Fruit fly (Drosophila melanogaster) whole organism, embryonic: ENCODE measurements around the gene teq.

Source experiments
- B-H1 ChIP-seq: fragments of 200-800 bp; sonication (Bioruptor generic); IDR thresholded peaks from 3 replicates; pipeline ENCODE4 v1.3.6; 2022; ENCODE audit warnings: missing biosample characterization, missing genetic modification characterization
- BEAF-32 ChIP-seq: fragments of 200-800 bp; sonication (Bioruptor generic); optimal IDR thresholded peaks from 3 replicates; lab custom pipeline; 2017; ENCODE audit warnings: missing biosample characterization, missing genetic modification characterization, mild to moderate bottlenecking, moderate library complexity, missing genetic modification reagents
- Bgb ChIP-seq: fragments of 200-800 bp; sonication (Bioruptor generic); IDR thresholded peaks from 2 replicates; pipeline ENCODE4 v1.3.6; 2022; ENCODE audit warnings: missing biosample characterization, missing genetic modification characterization; ENCODE audit not compliant: partially characterized antibody
- CG10959 ChIP-seq: fragments of 200-800 bp; sonication (Bioruptor generic); IDR thresholded peaks from 2 replicates; pipeline ENCODE4 v1.3.6; 2022; ENCODE audit warnings: missing biosample characterization, missing genetic modification characterization
- CG11085 ChIP-seq: fragments of 200-800 bp; sonication (Bioruptor generic); IDR thresholded peaks from 2 replicates; pipeline ENCODE4 v1.3.6; 2022; ENCODE audit warnings: missing biosample characterization, missing genetic modification characterization
- CG11723 ChIP-seq: fragments of 200-800 bp; sonication (Bioruptor generic); optimal IDR thresholded peaks from 2 replicates; lab custom pipeline; 2017; ENCODE audit warnings: missing biosample characterization, mild to moderate bottlenecking, missing genetic modification characterization
- CG12071 ChIP-seq: fragments of 200-800 bp; sonication (Bioruptor generic); optimal IDR thresholded peaks from 3 replicates; lab custom pipeline; 2018; ENCODE audit warnings: missing biosample characterization, mild to moderate bottlenecking, missing genetic modification characterization
- CG13287 ChIP-seq: fragments of 200-800 bp; sonication (Bioruptor generic); IDR thresholded peaks from 2 replicates; pipeline ENCODE4 v1.3.6; 2022; ENCODE audit warnings: missing biosample characterization, missing genetic modification characterization; ENCODE audit not compliant: partially characterized antibody
- CG13424 ChIP-seq: fragments of 200-800 bp; sonication (Bioruptor generic); optimal IDR thresholded peaks from 2 replicates; lab custom pipeline; 2019; ENCODE audit warnings: missing biosample characterization, mild to moderate bottlenecking, missing genetic modification characterization, moderate library complexity
- CG1602 ChIP-seq: fragments of 200-800 bp; sonication (Bioruptor generic); optimal IDR thresholded peaks from 3 replicates; lab custom pipeline; 2016; ENCODE audit warnings: missing biosample characterization, missing genetic modification characterization
- CG17186 ChIP-seq: fragments of 200-800 bp; sonication (Bioruptor generic); optimal IDR thresholded peaks from 3 replicates; lab custom pipeline; 2017; ENCODE audit warnings: missing biosample characterization, missing genetic modification reagents, missing genetic modification characterization
- CG18476 ChIP-seq: fragments of 200-800 bp; sonication (Bioruptor generic); optimal IDR thresholded peaks from 2 replicates; lab custom pipeline; 2016; ENCODE audit warnings: missing biosample characterization, mild to moderate bottlenecking, missing genetic modification characterization
- CG2889 ChIP-seq: fragments of 200-800 bp; sonication (Bioruptor generic); IDR thresholded peaks from 3 replicates; pipeline ENCODE4 v1.3.6; 2022; ENCODE audit warnings: missing biosample characterization, missing genetic modification characterization
- CG3065 ChIP-seq: fragments of 200-800 bp; sonication (Bioruptor generic); optimal IDR thresholded peaks from 2 replicates; lab custom pipeline; 2016; ENCODE audit warnings: missing biosample characterization, missing genetic modification characterization
- CG32767 ChIP-seq: fragments of 200-800 bp; sonication (Bioruptor generic); IDR thresholded peaks from 2 replicates; pipeline ENCODE4 v1.3.6; 2022; ENCODE audit warnings: missing biosample characterization, missing genetic modification characterization
- CG34224 ChIP-seq: fragments of 200-800 bp; sonication (Bioruptor generic); IDR thresholded peaks from 3 replicates; pipeline ENCODE4 v1.3.6; 2022; ENCODE audit warnings: missing biosample characterization, missing genetic modification characterization; ENCODE audit not compliant: partially characterized antibody
- CG3726 ChIP-seq: fragments of 200-800 bp; sonication (Bioruptor generic); IDR thresholded peaks from 3 replicates; pipeline ENCODE4, ENCODE4 v1.3.6; 2022; ENCODE audit warnings: missing biosample characterization, missing genetic modification characterization
- CG4360 ChIP-seq: fragments of 200-800 bp; sonication (Bioruptor generic); IDR thresholded peaks from 2 replicates; pipeline ENCODE4 v1.3.6; 2022; ENCODE audit warnings: missing biosample characterization, missing genetic modification characterization
- CG4617 ChIP-seq: fragments of 200-800 bp; sonication (Bioruptor generic); optimal IDR thresholded peaks from 3 replicates; lab custom pipeline; 2016; ENCODE audit warnings: missing biosample characterization, missing genetic modification characterization, borderline replicate concordance
- CG5180 ChIP-seq: fragments of 200-800 bp; sonication (Bioruptor generic); optimal IDR thresholded peaks from 3 replicates; lab custom pipeline; 2017; ENCODE audit warnings: missing biosample characterization, missing genetic modification characterization, mild to moderate bottlenecking, moderate library complexity, missing genetic modification reagents
- CG6765 ChIP-seq: fragments of 200-800 bp; sonication (Bioruptor generic); optimal IDR thresholded peaks from 3 replicates; lab custom pipeline; 2017; ENCODE audit warnings: missing biosample characterization, mild to moderate bottlenecking, missing genetic modification characterization
- CG6854 ChIP-seq: fragments of 200-800 bp; sonication (Bioruptor generic); optimal IDR thresholded peaks from 3 replicates; lab custom pipeline; 2017; ENCODE audit warnings: missing biosample characterization, mild to moderate bottlenecking, missing genetic modification characterization
- CG9437 ChIP-seq: fragments of 200-800 bp; sonication (Bioruptor generic); optimal IDR thresholded peaks from 2 replicates; lab custom pipeline; 2018; ENCODE audit warnings: missing biosample characterization, mild to moderate bottlenecking, missing genetic modification characterization
- E2f1 ChIP-seq: fragments of 200-800 bp; sonication (Bioruptor generic); IDR thresholded peaks from 2 replicates; pipeline ENCODE4 v1.3.6; 2022; ENCODE audit warnings: missing biosample characterization, missing genetic modification characterization
- Ets65A ChIP-seq: fragments of 200-800 bp; sonication (Bioruptor generic); peaks from one replicate; lab custom pipeline; 2016; ENCODE audit warnings: missing biosample characterization, missing genetic modification characterization
- HHEX ChIP-seq: fragments of 200-800 bp; sonication (Bioruptor generic); optimal IDR thresholded peaks from 3 replicates; lab custom pipeline; 2017; ENCODE audit warnings: missing biosample characterization, mild to moderate bottlenecking, missing genetic modification characterization, missing genetic modification reagents
- HLH54F ChIP-seq: fragments of 200-800 bp; sonication (Bioruptor generic); optimal IDR thresholded peaks from 3 replicates; lab custom pipeline; 2016; ENCODE audit warnings: missing biosample characterization, missing genetic modification characterization
- Hey ChIP-seq: fragments of 200-800 bp; sonication (Bioruptor generic); optimal IDR thresholded peaks from 3 replicates; lab custom pipeline; 2018; ENCODE audit warnings: missing biosample characterization, mild to moderate bottlenecking, missing genetic modification characterization
- HmgD ChIP-seq: fragments of 200-800 bp; sonication (Bioruptor generic); optimal IDR thresholded peaks from 3 replicates; lab custom pipeline; 2016; ENCODE audit warnings: missing biosample characterization, missing genetic modification characterization
- NK7.1 ChIP-seq: fragments of 200-800 bp; sonication (Bioruptor generic); optimal IDR thresholded peaks from 3 replicates; lab custom pipeline; 2016; ENCODE audit warnings: missing biosample characterization, missing genetic modification characterization
- Rfx ChIP-seq: fragments of 200-800 bp; sonication (Bioruptor generic); IDR thresholded peaks from 2 replicates; pipeline ENCODE4 v1.3.6; 2022; ENCODE audit warnings: missing biosample characterization, missing genetic modification characterization
- Tbp ChIP-seq: fragments of >200 bp; optimal IDR thresholded peaks from 2 replicates; lab custom pipeline; 2018; ENCODE audit warnings: missing biosample characterization, missing genetic modification characterization
- chn ChIP-seq: fragments of 200-800 bp; sonication (Bioruptor generic); optimal IDR thresholded peaks from 2 replicates; lab custom pipeline; 2016; ENCODE audit warnings: missing biosample characterization, missing genetic modification characterization
- dati ChIP-seq: fragments of 200-800 bp; sonication (Bioruptor generic); IDR thresholded peaks from 2 replicates; pipeline ENCODE4 v1.3.6; 2022; ENCODE audit warnings: missing biosample characterization, missing genetic modification characterization
- ham ChIP-seq: fragments of 200-800 bp; sonication (Bioruptor generic); IDR thresholded peaks from 2 replicates; pipeline ENCODE4 v1.3.6; 2022; ENCODE audit warnings: missing biosample characterization, missing genetic modification characterization
- ind ChIP-seq: fragments of 200-800 bp; sonication (Bioruptor generic); optimal IDR thresholded peaks from 3 replicates; lab custom pipeline; 2016; ENCODE audit warnings: missing biosample characterization, missing genetic modification characterization
- lbe ChIP-seq: fragments of 200-800 bp; sonication (Bioruptor generic); optimal IDR thresholded peaks from 2 replicates; lab custom pipeline; 2016; ENCODE audit warnings: missing biosample characterization, mild to moderate bottlenecking, missing genetic modification characterization
- lmd ChIP-seq: fragments of 200-800 bp; sonication (Bioruptor generic); IDR thresholded peaks from 2 replicates; pipeline ENCODE4 v1.3.6; 2022; ENCODE audit warnings: missing biosample characterization, missing genetic modification characterization
- nerfin-1 ChIP-seq: fragments of 200-800 bp; sonication (Bioruptor generic); optimal IDR thresholded peaks from 3 replicates; lab custom pipeline; 2019; ENCODE audit warnings: missing biosample characterization, mild to moderate bottlenecking, missing genetic modification characterization, moderate library complexity
- odd ChIP-seq: fragments of 200-800 bp; sonication (Bioruptor generic); optimal IDR thresholded peaks from 2 replicates; lab custom pipeline; 2017; ENCODE audit warnings: missing biosample characterization, mild to moderate bottlenecking, missing genetic modification characterization
- pan ChIP-seq, 4 experiments: fragments of >200 bp in 3 of 4; fragments of 200-800 bp in 1 of 4; sonication (Bioruptor generic) in 1 of 4; optimal IDR thresholded peaks in 3 of 4; IDR thresholded peaks in 1 of 4; 2 replicates each; pipeline versions ENCODE4 v1.3.6 to Lab custom; 2017 to 2022; ENCODE audit warnings: missing biosample characterization in 2 of 4, missing genetic modification characterization in 2 of 4, mixed read lengths in 1 of 4
- prd ChIP-seq, 3 experiments: fragments of >200 bp in 2 of 3; fragments of 200-800 bp in 1 of 3; sonication (Bioruptor generic) in 1 of 3; optimal IDR thresholded peaks in 2 of 3; IDR thresholded peaks in 1 of 3; 2 replicates in 2 of 3; 3 replicates in 1 of 3; pipeline versions ENCODE4 v1.3.6 to Lab custom; 2017 to 2022; ENCODE audit warnings: missing biosample characterization in 1 of 3, missing genetic modification characterization in 1 of 3
- seq ChIP-seq: fragments of 200-800 bp; sonication (Bioruptor generic); IDR thresholded peaks from 2 replicates; pipeline ENCODE4 v1.3.6; 2022; ENCODE audit warnings: missing biosample characterization, missing genetic modification characterization
- sima ChIP-seq: fragments of 200-800 bp; sonication (Bioruptor generic); optimal IDR thresholded peaks from 2 replicates; lab custom pipeline; 2016; ENCODE audit warnings: missing biosample characterization, missing genetic modification characterization
- sr ChIP-seq: fragments of 200-800 bp; sonication (Bioruptor generic); IDR thresholded peaks from 3 replicates; pipeline ENCODE4 v1.3.6; 2022; ENCODE audit warnings: missing biosample characterization, missing genetic modification characterization
- wek ChIP-seq: fragments of 200-800 bp; sonication (Bioruptor generic); optimal IDR thresholded peaks from 3 replicates; lab custom pipeline; 2018; ENCODE audit warnings: missing biosample characterization, mild to moderate bottlenecking, missing genetic modification characterization, moderate library complexity
- zen ChIP-seq: fragments of 200-800 bp; sonication (Bioruptor generic); optimal IDR thresholded peaks from 3 replicates; lab custom pipeline; 2018; ENCODE audit warnings: missing biosample characterization, mild to moderate bottlenecking, missing genetic modification characterization, moderate library complexity
- zen2 ChIP-seq: fragments of 200-800 bp; sonication (Bioruptor generic); IDR thresholded peaks from 3 replicates; pipeline ENCODE4 v1.3.6; 2022; ENCODE audit warnings: missing biosample characterization, missing genetic modification characterization; ENCODE audit not compliant: partially characterized antibody
- zfh1 ChIP-seq: fragments of 200-800 bp; sonication (Bioruptor generic); IDR thresholded peaks from 3 replicates; pipeline ENCODE4 v1.3.6; 2022; ENCODE audit warnings: missing biosample characterization, missing genetic modification characterization

Gene teq

dm6 chr3L:9025680-9026079 is 48.8 kb upstream of the teq start (continued):
- peak; percentile 77; the same call in 2 of the 3 replicates for TF ChIP-seq CG2889 (GFP tag; lab: Robert Waterston, UW)
- peak; percentile 66 for TF ChIP-seq CG9437 (GFP tag; lab: Kevin White, UChicago)
- no peak for TF ChIP-seq CG34224 (GFP tag; lab: Robert Waterston, UW)
- TF ChIP-seq HmgD (GFP tag; lab: Kevin White, UChicago), result no peak
- TF ChIP-seq prd (optimal IDR thresholded peaks at IDR 0.05; lab: Kevin White, UChicago), result no peak
- peak; percentile 94 for TF ChIP-seq prd (GFP tag; IDR thresholded peaks at IDR 0.05; lab: Robert Waterston, UW)
- peak; percentile 70 for TF ChIP-seq HHEX (GFP tag; lab: Kevin White, UChicago)
- no peak for TF ChIP-seq CG13287 (GFP tag; lab: Robert Waterston, UW)
- peak; percentile 89 for TF ChIP-seq CG13424 (tag; lab: Kevin White, UChicago)
- no peak for TF ChIP-seq CG3065 (GFP tag; lab: Kevin White, UChicago)
- TF ChIP-seq CG6854 (GFP tag; lab: Kevin White, UChicago), result peak; percentile 33
- 0 out of 2 replicates have a peak, but pooled peaks have one; percentile 44 for TF ChIP-seq ham (GFP tag; lab: Robert Waterston, UW)
- peak; percentile 54 for TF ChIP-seq CG11085
- no peak for TF ChIP-seq pan (optimal IDR thresholded peaks at IDR 0.05; lab: Kevin White, UChicago)
- TF ChIP-seq pan (GFP tag; optimal IDR thresholded peaks at IDR 0.05 in 1 of 2, IDR thresholded peaks at IDR 0.05 in 1 of 2), result peak in 1 of 2 experiments; percentile 94
- TF ChIP-seq Tbp, result no peak
- TF ChIP-seq Bgb, result no peak
- peak; percentile 35 for TF ChIP-seq sima
- peak; percentile 50 for TF ChIP-seq CG11723 (GFP tag; lab: Kevin White, UChicago)
- peak; percentile 76 for TF ChIP-seq CG12071
- no peak for TF ChIP-seq Hey (tag; lab: Kevin White, UChicago)
- TF ChIP-seq BEAF-32 (GFP tag; lab: Kevin White, UChicago), result no peak
- peak; percentile 84 for TF ChIP-seq B-H1 (GFP tag; lab: Robert Waterston, UW)
- no peak for TF ChIP-seq zen2
- TF ChIP-seq E2f1, result peak; percentile 80
- peak; percentile 89 for TF ChIP-seq lmd (GFP tag; lab: Robert Waterston, UW)
- peak; percentile 56 for TF ChIP-seq odd (GFP tag; lab: Kevin White, UChicago)
- TF ChIP-seq CG4617 (GFP tag; lab: Kevin White, UChicago), result peak; percentile 44
- peak; percentile 80 for TF ChIP-seq chn (GFP tag; lab: Kevin White, UChicago)
- peak; percentile 94 for TF ChIP-seq zfh1 (GFP tag; lab: Robert Waterston, UW)
- TF ChIP-seq Ets65A (GFP tag; lab: Kevin White, UChicago), result peak; percentile 89
- TF ChIP-seq CG6765 (GFP tag; lab: Kevin White, UChicago), result peak; percentile 39
- peak; percentile 68 for TF ChIP-seq CG18476 (GFP tag; lab: Kevin White, UChicago)
- TF ChIP-seq CG4360 (GFP tag; lab: Robert Waterston, UW), result peak; percentile 58; the same call in 1 of the 2 replicates
- TF ChIP-seq CG5180 (GFP tag; lab: Kevin White, UChicago), result peak; percentile 74
- no peak for TF ChIP-seq CG17186 (GFP tag; lab: Kevin White, UChicago)
- TF ChIP-seq NK7.1 (GFP tag; lab: Kevin White, UChicago), result peak; percentile 60
- peak; percentile 15 for TF ChIP-seq wek
- peak; percentile 75; the same call in 1 of the 2 replicates for TF ChIP-seq dati
- peak; percentile 77 for TF ChIP-seq HLH54F (GFP tag; lab: Kevin White, UChicago)
- peak; percentile 68 for TF ChIP-seq CG1602
- TF ChIP-seq sr (GFP tag; lab: Robert Waterston, UW), result peak; percentile 65; the same call in 2 of the 3 replicates
- TF ChIP-seq nerfin-1 (tag; lab: Kevin White, UChicago), result peak; percentile 78
- no peak for TF ChIP-seq lbe (GFP tag; lab: Kevin White, UChicago)
- peak; percentile 86 for TF ChIP-seq CG10959 (GFP tag; lab: Robert Waterston, UW)
- peak; percentile 92 for TF ChIP-seq Rfx
- peak; percentile 86 for TF ChIP-seq CG3726 (GFP tag; lab: Robert Waterston, UW)
- peak; percentile 78 for TF ChIP-seq ind
- peak; percentile 91 for TF ChIP-seq CG32767
- peak; percentile 74 for TF ChIP-seq zen (tag; lab: Kevin White, UChicago)
- TF ChIP-seq seq (GFP tag; lab: Robert Waterston, UW), result peak; percentile 87
